Worm (Caenorhabditis elegans) whole organism, dauer: ENCODE measurements around the gene F02E11.4.

ENCODE experiments used
- unc-62 ChIP-seq: sonication (generic microtip); optimal IDR thresholded peaks from 2 replicates; lab custom pipeline; 2017; ENCODE audit warnings: missing biosample characterization, missing genetic modification reagents, missing genetic modification characterization

Gene F02E11.4

DNA sequence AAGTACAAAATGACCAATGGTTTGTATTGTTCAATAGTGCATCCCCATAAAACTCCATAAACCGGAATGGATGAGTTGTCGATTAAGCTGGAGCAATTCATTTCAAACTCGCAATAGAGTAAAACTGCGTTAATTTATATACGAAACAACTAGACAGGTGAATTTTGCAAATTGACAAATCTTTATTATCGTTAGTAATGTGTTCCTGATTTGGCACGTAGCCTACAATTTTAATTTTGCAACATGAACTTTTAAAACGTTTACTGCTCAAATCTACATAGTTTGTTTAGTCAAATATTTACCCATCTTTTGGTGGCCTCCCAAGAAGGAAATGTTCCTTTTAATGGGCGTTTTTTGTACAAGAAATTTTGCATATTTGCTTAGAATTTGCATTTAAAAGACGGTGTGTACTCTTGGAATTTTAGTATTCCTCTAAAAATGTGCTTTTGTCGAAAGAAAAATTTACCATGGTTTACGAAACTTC lies 40.5 kb downstream of the F02E11.4 start, which contains the start of the genes srz-67 and C17F4.11:
TSS of gene srz-67 (minus strand) at position 101 of the 484 bp plus-strand sequence.
TSS of gene C17F4.11 (plus strand) at position 434 of the 484 bp plus-strand sequence.
- TF ChIP-seq unc-62 (GFP tag; lab: Kevin White, UChicago) = no peak

DNA sequence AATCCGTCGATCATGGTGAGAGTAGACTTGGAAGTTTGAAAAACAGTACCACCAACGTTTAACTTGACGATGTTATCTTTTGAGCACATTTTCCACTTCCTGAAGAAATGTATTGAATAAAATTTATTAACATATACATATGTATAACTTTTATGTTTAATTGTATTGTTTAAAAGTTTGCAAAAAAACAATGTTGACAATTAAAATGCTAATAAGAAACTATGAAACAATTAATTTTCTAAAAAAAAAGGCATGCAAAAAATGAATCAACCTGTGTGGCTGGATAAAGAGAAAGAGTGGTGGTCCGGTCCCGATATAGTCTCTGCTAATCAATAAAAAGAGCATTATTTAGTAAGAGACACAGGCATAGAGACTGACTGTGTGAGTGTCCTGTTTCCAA lies 42.9 kb downstream of the F02E11.4 start, which contains the start of gene C17F4.8:
TSS of gene C17F4.8 (minus strand) at position 101 of the 400 bp plus-strand sequence.
- no peak for TF ChIP-seq unc-62 (GFP tag; lab: Kevin White, UChicago)

DNA sequence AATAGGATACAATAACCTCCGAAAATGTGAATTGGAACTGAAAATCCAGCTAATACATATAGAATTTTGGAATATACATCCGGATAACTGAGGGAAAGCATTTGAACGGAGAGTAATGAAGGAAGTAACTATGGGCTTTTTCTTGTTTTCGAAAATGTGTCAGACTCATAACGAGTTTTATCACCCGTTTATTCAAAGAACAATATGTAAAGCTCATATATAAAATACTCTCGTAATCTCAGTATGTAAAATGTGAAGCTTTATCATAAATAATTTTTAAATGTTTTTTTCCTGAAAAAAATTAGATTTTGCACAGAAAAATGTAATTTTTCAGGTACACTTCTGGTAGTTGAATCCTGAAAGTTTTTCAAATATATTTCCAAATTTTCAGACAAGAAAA lies 47.2 kb downstream of the F02E11.4 start, which contains the start of gene srh-297:
TSS of gene srh-297 (minus strand) at position 101 of the 400 bp plus-strand sequence.
- no peak for TF ChIP-seq unc-62 (GFP tag; lab: Kevin White, UChicago)
